Fruit fly (Drosophila melanogaster) whole organism, embryonic: ENCODE results near the gene grass.

Experiments used
- Atf-2 ChIP-seq: fragments of 200-800 bp; sonication (Bioruptor generic); optimal IDR thresholded peaks from 2 replicates; lab custom pipeline; 2016; ENCODE audit warnings: missing biosample characterization, missing genetic modification characterization
- Bteb2 ChIP-seq: fragments of 200-800 bp; sonication (Bioruptor generic); optimal IDR thresholded peaks from 2 replicates; lab custom pipeline; 2016; ENCODE audit warnings: missing biosample characterization, missing genetic modification characterization
- CG13775 ChIP-seq: fragments of 200-800 bp; sonication (Bioruptor generic); optimal IDR thresholded peaks from 3 replicates; lab custom pipeline; 2017; ENCODE audit warnings: missing biosample characterization, mild to moderate bottlenecking, missing genetic modification characterization
- CG14014 ChIP-seq: fragments of 200-800 bp; sonication (Bioruptor generic); IDR thresholded peaks from 2 replicates; pipeline ENCODE4 v1.3.6; 2022; ENCODE audit warnings: missing biosample characterization, missing genetic modification characterization
- CG14667 ChIP-seq: fragments of 200-800 bp; sonication (Bioruptor generic); IDR thresholded peaks from 2 replicates; pipeline ENCODE4 v1.3.6; 2022; ENCODE audit warnings: missing biosample characterization, missing genetic modification characterization
- CG14860 ChIP-seq: fragments of 200-800 bp; sonication (Bioruptor generic); IDR thresholded peaks from 3 replicates; pipeline ENCODE4 v1.3.6; 2022; ENCODE audit warnings: missing biosample characterization, missing genetic modification characterization; ENCODE audit not compliant: partially characterized antibody
- CG17802 ChIP-seq: fragments of 200-800 bp; sonication (Bioruptor generic); optimal IDR thresholded peaks from 2 replicates; lab custom pipeline; 2018; ENCODE audit warnings: missing biosample characterization, mild to moderate bottlenecking, missing genetic modification characterization, moderate library complexity
- CG18599 ChIP-seq: fragments of 200-800 bp; sonication (Bioruptor generic); optimal IDR thresholded peaks from 3 replicates; lab custom pipeline; 2017; ENCODE audit warnings: missing biosample characterization, missing genetic modification characterization, mild to moderate bottlenecking, moderate library complexity, missing genetic modification reagents
- CG2116 ChIP-seq: fragments of 200-800 bp; sonication (Bioruptor generic); optimal IDR thresholded peaks from 3 replicates; lab custom pipeline; 2018; ENCODE audit warnings: missing biosample characterization, mild to moderate bottlenecking, missing genetic modification characterization
- CG2889 ChIP-seq: fragments of 200-800 bp; sonication (Bioruptor generic); IDR thresholded peaks from 3 replicates; pipeline ENCODE4 v1.3.6; 2022; ENCODE audit warnings: missing biosample characterization, missing genetic modification characterization
- CG31224 ChIP-seq: fragments of 200-800 bp; sonication (Bioruptor generic); IDR thresholded peaks from 2 replicates; pipeline ENCODE4 v1.3.6; 2022; ENCODE audit warnings: missing biosample characterization, missing genetic modification characterization
- CG4730 ChIP-seq: fragments of 200-800 bp; sonication (Bioruptor generic); IDR thresholded peaks from 2 replicates; pipeline ENCODE4 v1.3.6; 2022; ENCODE audit warnings: missing biosample characterization, missing genetic modification characterization
- CG5953 ChIP-seq: fragments of 200-800 bp; sonication (Bioruptor generic); IDR thresholded peaks from 2 replicates; pipeline ENCODE4 v1.3.6; 2022; ENCODE audit warnings: missing biosample characterization, missing genetic modification characterization
- CG6854 ChIP-seq: fragments of 200-800 bp; sonication (Bioruptor generic); optimal IDR thresholded peaks from 3 replicates; lab custom pipeline; 2017; ENCODE audit warnings: missing biosample characterization, mild to moderate bottlenecking, missing genetic modification characterization
- CG8944 ChIP-seq: fragments of 200-800 bp; sonication (Bioruptor generic); optimal IDR thresholded peaks from 3 replicates; lab custom pipeline; 2016; ENCODE audit warnings: missing biosample characterization, missing genetic modification characterization
- E2f1 ChIP-seq: fragments of 200-800 bp; sonication (Bioruptor generic); IDR thresholded peaks from 2 replicates; pipeline ENCODE4 v1.3.6; 2022; ENCODE audit warnings: missing biosample characterization, missing genetic modification characterization
- Gsc ChIP-seq: fragments of 200-800 bp; sonication (Bioruptor generic); IDR thresholded peaks from 2 replicates; pipeline ENCODE4 v1.3.6; 2022; ENCODE audit warnings: missing biosample characterization, missing genetic modification characterization
- Hey ChIP-seq: fragments of 200-800 bp; sonication (Bioruptor generic); optimal IDR thresholded peaks from 3 replicates; lab custom pipeline; 2018; ENCODE audit warnings: missing biosample characterization, mild to moderate bottlenecking, missing genetic modification characterization
- Hsf ChIP-seq: fragments of 200-800 bp; sonication (Bioruptor generic); optimal IDR thresholded peaks from 3 replicates; lab custom pipeline; 2016; ENCODE audit warnings: missing biosample characterization, missing genetic modification characterization
- Lim3 ChIP-seq: fragments of 200-800 bp; sonication (Bioruptor generic); IDR thresholded peaks from 2 replicates; pipeline ENCODE4 v1.3.6; 2022; ENCODE audit warnings: missing biosample characterization, missing genetic modification characterization
- Mes4 ChIP-seq: fragments of 200-800 bp; sonication (Bioruptor generic); optimal IDR thresholded peaks from 2 replicates; lab custom pipeline; 2016; ENCODE audit warnings: missing biosample characterization, missing genetic modification characterization
- NC2α ChIP-seq: fragments of 200-800 bp; sonication (Bioruptor generic); optimal IDR thresholded peaks from 2 replicates; lab custom pipeline; 2016; ENCODE audit warnings: missing biosample characterization, missing genetic modification characterization
- NfI ChIP-seq: fragments of 200-800 bp; sonication (Bioruptor generic); optimal IDR thresholded peaks from 3 replicates; lab custom pipeline; 2018; ENCODE audit warnings: missing biosample characterization, mild to moderate bottlenecking, missing genetic modification characterization, moderate library complexity
- Ravus ChIP-seq: fragments of 200-800 bp; sonication (Bioruptor generic); IDR thresholded peaks from 2 replicates; pipeline ENCODE4 v1.3.6; 2022; ENCODE audit warnings: missing biosample characterization, missing genetic modification characterization
- Sox100B ChIP-seq: fragments of 200-800 bp; sonication (Bioruptor generic); optimal IDR thresholded peaks from 3 replicates; lab custom pipeline; 2018; ENCODE audit warnings: missing biosample characterization, mild to moderate bottlenecking, missing genetic modification characterization
- Sry-β ChIP-seq: fragments of 200-800 bp; sonication (Bioruptor generic); optimal IDR thresholded peaks from 2 replicates; lab custom pipeline; 2018; ENCODE audit warnings: missing biosample characterization, mild to moderate bottlenecking, missing genetic modification characterization, moderate library complexity
- Ssrp ChIP-seq: fragments of 200-800 bp; sonication (Bioruptor generic); optimal IDR thresholded peaks from 2 replicates; lab custom pipeline; 2018; ENCODE audit warnings: missing biosample characterization, mild to moderate bottlenecking, missing genetic modification characterization, moderate library complexity
- Usf ChIP-seq: fragments of 200-800 bp; sonication (Bioruptor generic); optimal IDR thresholded peaks from 2 replicates; lab custom pipeline; 2017; ENCODE audit warnings: missing genotype, missing biosample characterization, missing genetic modification characterization
- YL-1 ChIP-seq: fragments of 200-800 bp; sonication (Bioruptor generic); optimal IDR thresholded peaks from 3 replicates; lab custom pipeline; 2017; ENCODE audit warnings: missing biosample characterization, mild to moderate bottlenecking, missing genetic modification characterization
- al ChIP-seq: fragments of 200-800 bp; sonication (Bioruptor generic); IDR thresholded peaks from 2 replicates; pipeline ENCODE4 v1.3.6; 2022; ENCODE audit warnings: missing biosample characterization, missing genetic modification characterization
- cad ChIP-seq: fragments of >200 bp; optimal IDR thresholded peaks from 2 replicates; lab custom pipeline; 2017; ENCODE audit warnings: missing biosample characterization, missing genetic modification characterization
- chinmo ChIP-seq: fragments of 200-800 bp; sonication (Bioruptor generic); IDR thresholded peaks from 4 replicates; pipeline ENCODE4 v1.3.6; 2022; ENCODE audit warnings: missing biosample characterization, missing genetic modification characterization; ENCODE audit not compliant: partially characterized antibody
- dm ChIP-seq: fragments of 200-800 bp; sonication (Bioruptor generic); optimal IDR thresholded peaks from 3 replicates; lab custom pipeline; 2016; ENCODE audit warnings: missing biosample characterization, missing genetic modification characterization
- exex ChIP-seq: fragments of 200-800 bp; sonication (Bioruptor generic); optimal IDR thresholded peaks from 4 replicates; lab custom pipeline; 2018; ENCODE audit warnings: missing biosample characterization, mild to moderate bottlenecking, missing genetic modification characterization, moderate library complexity
- fd64A ChIP-seq: fragments of 200-800 bp; sonication (Bioruptor generic); optimal IDR thresholded peaks from 3 replicates; lab custom pipeline; 2018; ENCODE audit warnings: missing biosample characterization, mild to moderate bottlenecking, missing genetic modification characterization
- gcm ChIP-seq: fragments of 200-800 bp; sonication (Bioruptor generic); optimal IDR thresholded peaks from 2 replicates; lab custom pipeline; 2019; ENCODE audit warnings: missing biosample characterization, mild to moderate bottlenecking, missing genetic modification characterization, moderate library complexity
- grn ChIP-seq: fragments of 200-800 bp; sonication (Bioruptor generic); optimal IDR thresholded peaks from 3 replicates; lab custom pipeline; 2017; ENCODE audit warnings: missing biosample characterization, missing genetic modification characterization
- gro ChIP-seq: fragments of 200-800 bp; sonication (Bioruptor generic); optimal IDR thresholded peaks from 2 replicates; lab custom pipeline; 2016; ENCODE audit warnings: missing biosample characterization, missing genetic modification characterization
- gt ChIP-seq: fragments of 200-800 bp; sonication (Bioruptor generic); IDR thresholded peaks from 2 replicates; pipeline ENCODE4 v1.3.6; 2022; ENCODE audit warnings: missing biosample characterization, missing genetic modification characterization
- lola ChIP-seq, 3 experiments: fragments of >200 bp in 2 of 3; fragments of 200-800 bp in 1 of 3; sonication (Bioruptor generic) in 1 of 3; optimal IDR thresholded peaks; 2 replicates each; lab custom pipeline; 2017 to 2019; ENCODE audit warnings: missing biosample characterization in 3 of 3, missing genetic modification characterization in 3 of 3, mild to moderate bottlenecking in 1 of 3, moderate library complexity in 1 of 3
- nau ChIP-seq: fragments of 200-800 bp; sonication (Bioruptor generic); optimal IDR thresholded peaks from 3 replicates; lab custom pipeline; 2017; ENCODE audit warnings: missing biosample characterization, mild to moderate bottlenecking, missing genetic modification characterization, missing genetic modification reagents
- nerfin-1 ChIP-seq: fragments of 200-800 bp; sonication (Bioruptor generic); optimal IDR thresholded peaks from 3 replicates; lab custom pipeline; 2019; ENCODE audit warnings: missing biosample characterization, mild to moderate bottlenecking, missing genetic modification characterization, moderate library complexity
- p53 ChIP-seq: fragments of 200-800 bp; sonication (Bioruptor generic); optimal IDR thresholded peaks from 2 replicates; lab custom pipeline; 2016; ENCODE audit warnings: missing biosample characterization, missing genetic modification characterization
- pb ChIP-seq: fragments of 200-800 bp; sonication (Bioruptor generic); optimal IDR thresholded peaks from 3 replicates; lab custom pipeline; 2016; ENCODE audit warnings: missing biosample characterization, missing genetic modification characterization
- pfk ChIP-seq: fragments of 200-800 bp; sonication (Bioruptor generic); optimal IDR thresholded peaks from 2 replicates; lab custom pipeline; 2018; ENCODE audit warnings: missing biosample characterization, mild to moderate bottlenecking, missing genetic modification characterization, moderate library complexity
- pnt ChIP-seq: fragments of 200-800 bp; sonication (Bioruptor generic); optimal IDR thresholded peaks from 3 replicates; lab custom pipeline; 2016; ENCODE audit warnings: missing biosample characterization, missing genetic modification characterization
- prd ChIP-seq, 3 experiments: fragments of >200 bp in 2 of 3; fragments of 200-800 bp in 1 of 3; sonication (Bioruptor generic) in 1 of 3; optimal IDR thresholded peaks in 2 of 3; IDR thresholded peaks in 1 of 3; 2 replicates in 2 of 3; 3 replicates in 1 of 3; pipeline versions ENCODE4 v1.3.6 to Lab custom; 2017 to 2022; ENCODE audit warnings: missing biosample characterization in 1 of 3, missing genetic modification characterization in 1 of 3
- seq ChIP-seq: fragments of 200-800 bp; sonication (Bioruptor generic); IDR thresholded peaks from 2 replicates; pipeline ENCODE4 v1.3.6; 2022; ENCODE audit warnings: missing biosample characterization, missing genetic modification characterization

grass gene

DNA sequence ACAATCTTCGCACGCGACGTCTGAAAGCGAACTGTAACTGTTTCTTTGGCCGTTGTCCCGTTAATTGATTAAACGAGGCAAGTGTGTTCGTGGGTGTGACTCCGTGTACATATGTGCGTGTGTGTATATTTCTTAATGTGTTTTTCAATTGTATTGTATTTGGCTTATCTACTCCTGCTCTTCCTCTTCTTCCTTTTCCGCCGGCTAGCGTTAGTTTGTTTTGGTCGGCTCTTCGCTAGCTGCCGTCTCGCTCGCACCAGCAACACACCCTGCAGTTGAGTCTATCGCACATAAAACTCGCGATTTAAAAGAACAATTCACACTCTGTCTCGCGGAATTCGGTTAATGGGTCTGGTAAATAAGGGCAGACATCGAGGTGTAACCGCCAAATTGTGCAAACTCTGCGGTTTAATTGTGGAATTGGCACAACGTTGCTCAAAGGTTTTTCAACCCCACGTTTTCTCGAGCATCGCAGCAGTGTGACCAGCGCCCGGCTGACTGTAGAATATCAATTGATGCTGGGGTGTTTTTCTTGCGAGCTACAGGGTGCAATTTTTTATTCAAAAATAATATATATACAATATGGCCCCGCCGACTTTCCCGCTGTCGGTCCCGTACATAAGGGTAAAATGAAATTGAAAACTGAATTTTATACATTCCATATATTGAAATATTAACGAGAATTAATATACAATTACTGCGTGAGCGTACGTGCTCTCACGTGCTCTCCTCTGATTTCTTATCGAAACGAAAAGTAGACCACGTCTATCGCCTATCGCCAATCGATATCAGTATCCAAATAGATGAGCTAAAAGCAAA, 45.8 kb upstream of the grass start, which contains the start of the genes gb and CG5815 (continued):
- TF ChIP-seq nau (GFP tag; lab: Kevin White, UChicago) (no peak), gcm (GFP tag; lab: Kevin White, UChicago) (peak; percentile 71), Sry-β (peak; percentile 92), prd (optimal IDR thresholded peaks at IDR 0.05; lab: Kevin White, UChicago) (no peak), prd (GFP tag; IDR thresholded peaks at IDR 0.05; lab: Robert Waterston, UW) (peak; percentile 95), chinmo (GFP tag; lab: Robert Waterston, UW) (peak; percentile 74; the same call in 2 of the 4 replicates), gt (0 out of 2 replicates have a peak, but pooled peaks have one; percentile 38), Gsc (GFP tag; lab: Robert Waterston, UW) (no peak), Ssrp (tag; lab: Kevin White, UChicago) (peak; percentile 87), dm (GFP tag; lab: Kevin White, UChicago) (peak; percentile 85), CG5953 (GFP tag; lab: Robert Waterston, UW) (peak; percentile 80), CG14014 (peak; percentile 93), pb (no peak), gro (peak; percentile 88), exex (tag; lab: Kevin White, UChicago) (peak; percentile 61), pfk (peak; percentile 17), CG14860 (peak; percentile 97), grn (GFP tag; lab: Kevin White, UChicago) (peak; percentile 61), CG31224 (peak; percentile 87), pnt (GFP tag; lab: Kevin White, UChicago) (peak; percentile 50), p53 (GFP tag; lab: Kevin White, UChicago) (no peak), fd64A (GFP tag; lab: Kevin White, UChicago) (no peak), Hsf (GFP tag; lab: Kevin White, UChicago) (peak; percentile 91), CG14667 (GFP tag; lab: Robert Waterston, UW) (peak; percentile 87), Hey (tag; lab: Kevin White, UChicago) (peak; percentile 38), NC2α (GFP tag; lab: Kevin White, UChicago) (peak; percentile 2), E2f1 (GFP tag; lab: Robert Waterston, UW) (peak; percentile 84), NfI (GFP tag; lab: Kevin White, UChicago) (peak; percentile 92), Bteb2 (GFP tag; lab: Kevin White, UChicago) (peak; percentile 78), CG18599 (GFP tag; lab: Kevin White, UChicago) (peak; percentile 94), Ravus (GFP tag; lab: Robert Waterston, UW) (peak; percentile 68), cad (GFP tag; lab: Kevin White, UChicago) (no peak), CG4730 (GFP tag; lab: Robert Waterston, UW) (peak; percentile 82), Usf (GFP tag; lab: Kevin White, UChicago) (peak; percentile 89), Lim3 (GFP tag; lab: Robert Waterston, UW) (peak; percentile 60; the same call in 1 of the 2 replicates), CG17802 (tag; lab: Kevin White, UChicago) (peak; percentile 75), nerfin-1 (tag; lab: Kevin White, UChicago) (peak; percentile 79), lola (GFP tag; optimal IDR thresholded peaks at IDR 0.05; lab: Kevin White, UChicago) (peak in 1 of 3 experiments; percentile 84), CG6854 (peak; percentile 70), Atf-2 (GFP tag; lab: Kevin White, UChicago) (peak; percentile 59), Mes4 (GFP tag; lab: Kevin White, UChicago) (peak; percentile 48), seq (GFP tag; lab: Robert Waterston, UW) (peak; percentile 89), CG2889 (GFP tag; lab: Robert Waterston, UW) (peak; percentile 85), YL-1 (GFP tag; lab: Kevin White, UChicago) (peak; percentile 93), CG2116 (peak; percentile 92), Sox100B (GFP tag; lab: Kevin White, UChicago) (no peak), al (GFP tag; lab: Robert Waterston, UW) (peak; percentile 93), CG13775 (peak; percentile 94), CG8944 (GFP tag; lab: Kevin White, UChicago) (peak; percentile 65)
